Worm (Caenorhabditis elegans) whole organism, L4 larva: Measurements from ENCODE around the gene nos-2.

Experiments used
- lsy-2 ChIP-seq, 2 experiments: fragments of 150-350 bp in 1 of 2; sonication (generic microtip) in 1 of 2; optimal IDR thresholded peaks; 2 replicates each; lab custom pipeline; 2014 to 2017; ENCODE audit warnings: missing biosample characterization in 2 of 2, missing genetic modification characterization in 2 of 2
- ztf-11 ChIP-seq: fragments of 150-350 bp; optimal IDR thresholded peaks from 2 replicates; lab custom pipeline; 2014; ENCODE audit warnings: missing biosample characterization, missing genetic modification characterization

- no peak for TF ChIP-seq ztf-11 (tag; lab: Kevin White, UChicago)
- TF ChIP-seq lsy-2 (tag; optimal IDR thresholded peaks at IDR 0.05; lab: Kevin White, UChicago) = no peak
Measured at ce11 chrII:7070434-7070833, 5.0 kb downstream of the nos-2 start.
